Fruit fly (Drosophila melanogaster) whole organism, embryonic: ENCODE measurements around the gene CG7069.

ENCODE experiments used
- BEAF-32 ChIP-seq: fragments of 200-800 bp; sonication (Bioruptor generic); optimal IDR thresholded peaks from 3 replicates; lab custom pipeline; 2017; ENCODE audit warnings: missing biosample characterization, missing genetic modification characterization, mild to moderate bottlenecking, moderate library complexity, missing genetic modification reagents
- CG11504 ChIP-seq: fragments of 200-800 bp; sonication (Bioruptor generic); optimal IDR thresholded peaks from 3 replicates; lab custom pipeline; 2019; ENCODE audit warnings: missing biosample characterization, mild to moderate bottlenecking, missing genetic modification characterization, moderate library complexity
- CG8924 ChIP-seq: fragments of 200-800 bp; optimal IDR thresholded peaks from 3 replicates; lab custom pipeline; 2019; ENCODE audit warnings: missing biosample characterization, mild to moderate bottlenecking, missing genetic modification characterization, moderate library complexity
- NC2α ChIP-seq: fragments of 200-800 bp; sonication (Bioruptor generic); optimal IDR thresholded peaks from 2 replicates; lab custom pipeline; 2016; ENCODE audit warnings: missing biosample characterization, missing genetic modification characterization
- Pdp1 ChIP-seq, 2 experiments: fragments of 200-800 bp; sonication (Bioruptor generic); optimal IDR thresholded peaks; 3 replicates each; lab custom pipeline; 2016; ENCODE audit warnings: missing biosample characterization in 2 of 2, missing genetic modification characterization in 2 of 2, mild to moderate bottlenecking in 1 of 2, moderate library complexity in 1 of 2
- lola ChIP-seq, 3 experiments: fragments of >200 bp in 2 of 3; fragments of 200-800 bp in 1 of 3; sonication (Bioruptor generic) in 1 of 3; optimal IDR thresholded peaks; 2 replicates each; lab custom pipeline; 2017 to 2019; ENCODE audit warnings: missing biosample characterization in 3 of 3, missing genetic modification characterization in 3 of 3, mild to moderate bottlenecking in 1 of 3, moderate library complexity in 1 of 3

Gene CG7069

DNA sequence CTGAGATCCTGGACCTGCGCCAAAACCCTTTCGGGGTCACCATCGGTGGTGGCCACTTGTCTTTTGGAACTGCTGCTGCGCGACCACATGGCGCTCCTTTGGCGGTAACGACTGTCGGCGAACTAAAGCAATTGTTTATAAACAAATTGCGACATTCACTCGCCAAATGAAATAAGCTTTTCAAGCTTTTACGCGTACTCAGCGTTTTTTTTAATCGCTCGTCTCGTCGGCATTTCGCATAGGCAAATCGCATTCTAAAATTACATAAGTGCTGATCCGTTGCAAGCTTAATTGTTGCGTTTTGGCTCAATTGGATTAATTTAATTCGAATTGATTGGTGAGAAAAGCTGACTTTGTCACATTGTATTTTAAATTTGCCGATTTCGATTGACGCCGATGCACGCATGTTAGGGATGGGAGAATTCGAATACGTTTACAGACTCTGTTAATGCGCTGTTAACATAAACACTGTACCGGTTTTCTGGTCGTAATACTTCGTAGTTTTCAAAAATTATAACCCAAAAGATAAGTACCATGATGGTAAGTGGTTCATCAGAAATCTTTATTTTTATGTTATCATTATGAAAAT lies 52.1 kb downstream of the CG7069 start, which contains the start of gene pinta (continued):
- TF ChIP-seq CG11504 (peak; percentile 93), BEAF-32 (peak; percentile 37), Pdp1 (GFP tag; optimal IDR thresholded peaks at IDR 0.05; lab: Kevin White, UChicago) (peak in 1 of 2 experiments; percentile 91), CG8924 (tag; lab: Kevin White, UChicago) (peak; percentile 39), NC2α (GFP tag; lab: Kevin White, UChicago) (no peak), lola (GFP tag; optimal IDR thresholded peaks at IDR 0.05; lab: Kevin White, UChicago) (no peak)
